Worm (Caenorhabditis elegans): ENCODE measurements around the gene Y11D7A.3.
A peak's percentile ranks its signal among the peaks of the same experiment; 100 is the strongest.

Gene Y11D7A.3

DNA sequence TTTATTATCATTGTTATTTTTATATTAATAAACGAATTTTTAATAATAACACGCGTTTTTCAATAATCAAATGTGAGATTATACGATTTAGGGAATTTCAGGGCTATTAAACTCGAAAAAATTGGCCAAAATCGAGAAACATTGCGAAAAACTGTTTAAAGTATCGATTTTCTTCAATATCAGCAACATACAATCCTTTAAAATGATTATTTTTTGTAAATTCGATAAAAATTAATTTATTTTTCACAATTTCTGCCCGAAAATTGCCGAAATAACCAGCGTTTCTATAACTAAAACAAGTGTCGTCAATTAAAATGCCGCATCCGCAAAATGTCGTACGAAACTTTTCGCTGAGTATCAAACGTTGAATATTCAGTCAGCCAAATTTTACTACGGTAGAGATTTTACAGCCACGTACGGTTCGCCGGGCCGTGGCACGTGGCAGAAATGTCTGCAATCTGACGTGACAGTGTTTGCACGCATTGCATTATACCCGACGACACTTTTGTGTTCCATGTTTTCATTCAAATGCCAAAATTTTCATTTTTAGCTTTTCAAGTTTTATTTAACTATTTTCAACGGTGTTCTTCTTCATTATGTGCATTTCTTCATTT lies 36.8 kb upstream of the Y11D7A.3 start (continued):
- 0 out of 2 replicates have a peak, but pooled peaks have one; percentile 35 for TF ChIP-seq B0336.3 (GFP tag; IDR thresholded peaks at IDR 0.05)
- TF ChIP-seq D2030.7 (GFP tag; IDR thresholded peaks at IDR 0.05), result peak; percentile 100
- peak; percentile 99 for TF ChIP-seq pbrm-1 (GFP tag; IDR thresholded peaks at IDR 0.05)
- TF ChIP-seq cebp-1 (GFP tag; IDR thresholded peaks at IDR 0.05), result peak; percentile 89
- peak; percentile 12 for TF ChIP-seq cebp-1 (tag; optimal IDR thresholded peaks at IDR 0.05)
- peak; percentile 95 for TF ChIP-seq Y67H2A.10 (GFP tag; conservative IDR thresholded peaks at IDR 0.05)
- TF ChIP-seq ztf-25 (GFP tag; IDR thresholded peaks at IDR 0.05), result peak; percentile 99
- 0 out of 2 replicates have a peak, but pooled peaks have one; percentile 9 for TF ChIP-seq ceh-58 (GFP tag; IDR thresholded peaks at IDR 0.05)
- TF ChIP-seq tlf-1 (GFP tag; optimal IDR thresholded peaks at IDR 0.05), result peak; percentile 86
- peak; percentile 85 for TF ChIP-seq lsl-1 (GFP tag; optimal IDR thresholded peaks at IDR 0.05)
- peak; percentile 95 for TF ChIP-seq K11D2.4 (GFP tag; IDR thresholded peaks at IDR 0.05)
- TF ChIP-seq ztf-28 (GFP tag; IDR thresholded peaks at IDR 0.05), result peak; percentile 99
- peak in 1 of 2 experiments; percentile 32 for TF ChIP-seq rec-8 (tag; optimal IDR thresholded peaks at IDR 0.05)
- TF ChIP-seq lin-35 (GFP tag; optimal IDR thresholded peaks at IDR 0.05), result peak in 2 of 3 experiments; percentile 14
- peak; percentile 97 for TF ChIP-seq F33H1.4 (GFP tag; IDR thresholded peaks at IDR 0.05)
- peak; percentile 61 to 91 for TF ChIP-seq let-607 (tag; optimal IDR thresholded peaks at IDR 0.05)
- TF ChIP-seq him-1 (tag; optimal IDR thresholded peaks at IDR 0.05), result peak; percentile 61
- peak; percentile 97 for TF ChIP-seq bed-1 (GFP tag; IDR thresholded peaks at IDR 0.05)
- TF ChIP-seq C17E4.6 (GFP tag; IDR thresholded peaks at IDR 0.05), result peak; percentile 100
- peak; percentile 99 for TF ChIP-seq bed-2 (GFP tag; IDR thresholded peaks at IDR 0.05)
- peak; percentile 92 for TF ChIP-seq C06A6.2 (GFP tag; conservative IDR thresholded peaks at IDR 0.05)
- peak; percentile 100 for TF ChIP-seq Y95B8A.8 (GFP tag; IDR thresholded peaks at IDR 0.05)
- TF ChIP-seq Y56A3A.18 (GFP tag; IDR thresholded peaks at IDR 0.05), result peak; percentile 97
- peak; percentile 93 for TF ChIP-seq ceh-100 (GFP tag; IDR thresholded peaks at IDR 0.05)
- TF ChIP-seq ztf-6 (GFP tag; IDR thresholded peaks at IDR 0.05), result peak; percentile 93
- TF ChIP-seq snpc-3.4 (tag; optimal IDR thresholded peaks at IDR 0.05), result peak; percentile 53
- peak; percentile 98 for TF ChIP-seq sea-2 (GFP tag; IDR thresholded peaks at IDR 0.05)
- TF ChIP-seq aptf-2 (GFP tag; conservative IDR thresholded peaks at IDR 0.05), result peak; percentile 96
- peak; percentile 86 for TF ChIP-seq xnd-1 (tag; optimal IDR thresholded peaks at IDR 0.05)
- peak; percentile 98 for TF ChIP-seq mcd-1 (GFP tag; IDR thresholded peaks at IDR 0.05)
- peak; percentile 100 for TF ChIP-seq B0019.2 (GFP tag; conservative IDR thresholded peaks at IDR 0.05)
- peak; percentile 100 for TF ChIP-seq dox-1 (GFP tag; IDR thresholded peaks at IDR 0.05)
- peak; percentile 99 for TF ChIP-seq nfyb-1 (GFP tag; IDR thresholded peaks at IDR 0.05)
- peak; percentile 97 for TF ChIP-seq lir-1 (GFP tag; conservative IDR thresholded peaks at IDR 0.05)
- peak; percentile 24 for TF ChIP-seq hrde-1 (tag; optimal IDR thresholded peaks at IDR 0.05; ENCODE audit: borderline replicate concordance)
- TF ChIP-seq egrh-3 (GFP tag; IDR thresholded peaks at IDR 0.05), result peak; percentile 82
- TF ChIP-seq cebp-2 (GFP tag; IDR thresholded peaks at IDR 0.05), result peak; percentile 95
- TF ChIP-seq hmg-1.2 (GFP tag; IDR thresholded peaks at IDR 0.05), result peak; percentile 100
- TF ChIP-seq attf-5 (GFP tag; optimal IDR thresholded peaks at IDR 0.05), result peak; percentile 13

Measured in whole organism, young adult.